Worm (Caenorhabditis elegans): ENCODE results near the gene H23N18.5.

The H23N18.5 gene

DNA sequence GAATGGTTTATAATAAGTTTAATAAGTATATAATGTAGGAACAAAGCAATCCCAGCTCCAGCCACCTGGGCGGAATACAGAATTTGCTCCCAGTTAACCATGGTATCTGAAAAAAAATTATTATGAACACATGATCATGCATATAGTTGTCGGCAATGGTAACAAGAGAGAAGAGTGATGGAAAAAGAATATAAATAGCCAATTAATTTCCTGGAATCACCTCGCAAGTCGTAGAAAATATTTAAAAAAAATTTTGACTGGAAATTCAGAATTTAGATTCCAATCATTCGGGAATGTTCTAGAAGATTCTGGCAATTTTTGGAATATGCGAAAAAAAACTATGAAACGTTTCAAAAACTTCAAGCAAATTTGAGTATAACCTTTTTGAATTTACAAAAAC is 32.0 kb upstream of the H23N18.5 start, which contains the start of gene str-211:
Gene str-211, minus strand, starts transcription at position 101 of the 400 bp plus-strand sequence.
- TF ChIP-seq lsy-2 (tag; optimal IDR thresholded peaks at IDR 0.05) (no peak), fos-1 (tag; optimal IDR thresholded peaks at IDR 0.05) (no peak), pqm-1 (tag; optimal IDR thresholded peaks at IDR 0.05) (no peak), nhr-11 (tag; optimal IDR thresholded peaks at IDR 0.05) (no peak), snpc-4 (tag; optimal IDR thresholded peaks at IDR 0.05) (no peak), fkh-4 (tag; optimal IDR thresholded peaks at IDR 0.05; ENCODE audit: borderline replicate concordance) (no peak), jun-1 (tag; optimal IDR thresholded peaks at IDR 0.05) (no peak), lin-39 (tag; optimal IDR thresholded peaks at IDR 0.05) (no peak)

DNA sequence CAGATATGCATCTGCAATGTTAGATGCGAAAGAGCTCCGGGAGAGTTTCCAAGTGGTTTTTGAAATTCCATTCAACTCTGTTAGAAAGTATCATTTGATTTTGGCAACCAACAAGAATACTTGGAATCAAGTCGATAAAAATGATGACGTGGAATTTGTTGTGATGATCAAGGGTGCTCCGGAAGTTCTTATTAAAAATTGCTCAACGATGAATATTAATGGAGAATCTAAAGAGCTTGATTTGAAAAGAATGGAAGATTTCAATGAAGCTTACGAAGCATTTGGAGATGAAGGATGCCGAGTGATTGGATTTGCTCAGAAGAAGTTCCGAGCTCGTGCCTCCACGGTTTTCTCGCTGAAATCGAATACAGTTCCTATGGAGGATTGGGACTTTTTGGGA is 25.2 kb upstream of the H23N18.5 start:
- no peak for TF ChIP-seq efl-3 (GFP tag; optimal IDR thresholded peaks at IDR 0.05)
- no peak for TF ChIP-seq egl-27 (tag; optimal IDR thresholded peaks at IDR 0.05)
- TF ChIP-seq mdl-1 (tag; optimal IDR thresholded peaks at IDR 0.05) = no peak
- no peak for TF ChIP-seq aly-2 (tag; optimal IDR thresholded peaks at IDR 0.05)
- no peak for TF ChIP-seq egl-13 (tag; optimal IDR thresholded peaks at IDR 0.05)
- no peak for TF ChIP-seq rnt-1 (tag; optimal IDR thresholded peaks at IDR 0.05)
- no peak for TF ChIP-seq efl-1 (optimal IDR thresholded peaks at IDR 0.05)
- no peak for TF ChIP-seq efl-1 (GFP tag; optimal IDR thresholded peaks at IDR 0.05 in 1 of 2)
- no peak for TF ChIP-seq fkh-10 (GFP tag; optimal IDR thresholded peaks at IDR 0.05)
- no peak for TF ChIP-seq xbp-1 (tag; optimal IDR thresholded peaks at IDR 0.05)
- TF ChIP-seq ztf-4 (tag; optimal IDR thresholded peaks at IDR 0.05) = no peak

DNA sequence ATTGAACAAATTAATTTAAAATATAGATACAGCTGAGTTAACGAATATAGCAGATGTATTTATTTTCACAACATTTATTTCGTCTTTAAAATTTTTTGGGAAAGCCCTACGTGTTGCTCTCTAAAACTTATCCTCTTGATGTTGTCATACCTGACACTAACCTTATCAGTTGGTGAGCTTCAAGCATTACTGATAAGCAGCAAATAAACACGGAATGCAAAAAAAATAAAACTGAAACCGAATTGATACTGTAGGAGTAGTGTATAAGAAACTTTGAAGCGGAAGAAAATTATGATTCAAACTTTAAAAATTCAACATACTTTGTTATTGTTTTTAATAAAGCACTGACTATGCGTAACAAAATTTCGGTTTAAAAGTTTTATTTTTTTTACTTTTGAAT is 22.9 kb upstream of the H23N18.5 start:
- TF ChIP-seq aha-1 (tag; optimal IDR thresholded peaks at IDR 0.05) = no peak
- no peak for TF ChIP-seq swsn-7 (tag; optimal IDR thresholded peaks at IDR 0.05)
- TF ChIP-seq elt-2 (tag; optimal IDR thresholded peaks at IDR 0.05) = peak; percentile 60
- TF ChIP-seq pqm-1 (tag; optimal IDR thresholded peaks at IDR 0.05) = peak; percentile 19

ce11 chrV:4934406-4934805 is 22.2 kb upstream of the H23N18.5 start, which contains the start of gene catp-2:
Gene catp-2 (plus strand): TSS chrV:4934706.
- no peak for TF ChIP-seq nhr-19 (GFP tag; conservative IDR thresholded peaks at IDR 0.05)
- no peak for TF ChIP-seq lin-35 (GFP tag; optimal IDR thresholded peaks at IDR 0.05)

DNA sequence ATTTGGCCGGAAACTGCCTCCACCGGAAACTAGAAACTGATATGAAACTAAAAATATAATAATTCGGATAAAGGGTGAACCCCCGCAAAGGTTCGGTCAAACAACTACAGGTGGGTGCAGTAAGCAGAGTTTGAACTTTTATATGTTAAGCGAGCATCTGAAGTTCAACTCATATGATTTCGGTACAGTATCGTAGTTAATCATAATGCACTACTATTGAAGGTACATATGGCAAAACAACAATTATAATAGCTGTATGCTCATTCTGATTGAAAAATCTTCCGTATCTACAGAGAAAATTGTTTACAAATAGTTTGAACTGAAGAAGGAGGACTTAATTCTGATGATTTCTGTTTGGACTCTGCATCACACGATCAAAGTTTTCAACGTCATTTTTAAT is 21.1 kb upstream of the H23N18.5 start:
- TF ChIP-seq ets-5 (GFP tag; IDR thresholded peaks at IDR 0.05) = no peak
- TF ChIP-seq lin-13 (GFP tag; optimal IDR thresholded peaks at IDR 0.05) = no peak
- TF ChIP-seq alr-1 (tag; optimal IDR thresholded peaks at IDR 0.05; ENCODE audit: borderline replicate concordance) = no peak

DNA sequence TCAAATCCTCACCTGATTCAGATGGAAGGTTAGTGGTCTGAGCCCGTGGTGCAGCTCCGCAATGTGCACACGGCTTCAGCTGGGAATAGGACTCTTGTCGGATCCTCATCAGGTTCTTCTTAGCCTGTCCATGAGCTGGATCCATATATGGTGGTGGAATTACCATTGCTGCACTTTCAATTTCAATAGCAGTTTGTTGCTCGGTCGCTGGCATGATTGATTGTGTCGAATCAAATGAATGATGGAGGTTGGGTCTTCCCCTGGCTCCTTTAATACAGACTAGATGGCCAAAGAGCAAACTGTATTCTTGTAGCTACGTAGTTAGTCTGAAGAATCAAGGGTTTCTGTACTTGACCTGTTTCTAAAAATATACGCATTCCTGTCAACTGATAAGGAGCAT is 20.6 kb upstream of the H23N18.5 start, which contains the start of gene C02E7.10:
Gene C02E7.10, minus strand, starts transcription at position 232 of the 400 bp plus-strand sequence.
- TF ChIP-seq C04F5.9 (tag; optimal IDR thresholded peaks at IDR 0.05) (no peak), nhr-85 (tag) (no peak), vab-15 (tag; optimal IDR thresholded peaks at IDR 0.05) (no peak), tbx-2 (tag; optimal IDR thresholded peaks at IDR 0.05) (no peak), fkh-8 (tag; optimal IDR thresholded peaks at IDR 0.05) (no peak), nhr-47 (tag; optimal IDR thresholded peaks at IDR 0.05) (no peak), ets-5 (GFP tag; IDR thresholded peaks at IDR 0.05) (no peak), elt-3 (tag; optimal IDR thresholded peaks at IDR 0.05) (no peak), grh-1 (GFP tag; IDR thresholded peaks at IDR 0.05) (no peak), nhr-76 (tag; optimal IDR thresholded peaks at IDR 0.05) (no peak), Y116A8C.19 (tag; optimal IDR thresholded peaks at IDR 0.05; ENCODE audit: borderline replicate concordance) (no peak), dpl-1 (GFP tag; optimal IDR thresholded peaks at IDR 0.05) (no peak), nhr-19 (GFP tag; conservative IDR thresholded peaks at IDR 0.05) (no peak), aha-1 (tag; optimal IDR thresholded peaks at IDR 0.05) (no peak)
